Fruit fly (Drosophila melanogaster): ENCODE data around the gene CG4186.

The CG4186 gene

dm6 chr3L:20796757-20797156 lies 27.4 kb downstream of the CG4186 start:
- TF ChIP-seq CTCF (optimal IDR thresholded peaks at IDR 0.05) (no peak), CG8478 (optimal IDR thresholded peaks at IDR 0.05) (no peak)

DNA sequence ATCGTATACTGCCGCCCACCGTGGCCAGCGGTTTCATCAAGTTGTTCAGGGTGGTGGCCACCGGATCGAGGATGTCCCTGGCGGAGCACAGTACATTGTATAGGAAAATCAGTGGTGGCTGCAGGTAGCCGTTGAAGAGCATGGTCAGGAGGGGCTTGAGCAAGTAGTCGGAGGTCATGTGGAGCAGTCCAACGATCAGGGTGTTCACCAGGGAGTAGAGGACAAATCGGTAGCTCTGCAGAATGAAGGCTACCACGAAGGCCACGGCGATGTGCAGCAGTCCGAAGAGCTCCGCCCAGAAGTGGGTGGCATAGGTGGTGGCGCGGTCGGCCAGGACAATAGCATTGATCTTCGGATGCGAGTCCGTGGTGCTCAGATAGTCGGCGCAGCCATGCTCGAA lies 28.0 kb downstream of the CG4186 start:
- no peak for TF ChIP-seq CTCF (optimal IDR thresholded peaks at IDR 0.05)
- TF ChIP-seq CG8478 (optimal IDR thresholded peaks at IDR 0.05): no peak

DNA sequence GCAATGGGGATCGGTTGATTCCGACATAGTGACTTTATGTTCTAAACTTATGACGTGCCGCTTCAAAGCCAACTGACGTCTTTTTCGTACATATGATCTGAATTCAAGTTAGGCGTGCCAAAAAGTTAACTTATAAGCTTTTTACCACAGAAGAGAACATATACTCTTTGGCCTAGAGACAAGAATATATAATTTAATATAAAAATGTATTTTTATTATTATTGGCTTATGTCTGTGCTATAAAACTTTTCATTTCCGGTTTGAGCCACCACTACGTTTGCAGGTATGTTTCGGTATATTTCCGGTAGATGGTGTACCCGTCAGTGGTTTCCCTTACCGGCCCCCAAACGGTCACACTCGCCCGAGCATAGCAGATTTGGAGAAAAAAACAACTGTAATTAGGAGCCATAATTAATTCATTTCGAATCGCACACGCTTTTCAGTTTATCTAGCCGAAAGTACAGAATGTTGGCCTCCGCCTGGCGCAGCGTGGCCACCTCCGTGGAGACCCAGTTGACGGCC lies 29.0 kb downstream of the CG4186 start, which contains the start of the genes CG3698 and tzn:
CG3698 (minus strand) TSS at position 51 of the 522 bp plus-strand sequence.
tzn (plus strand) TSS at position 321 of the 522 bp plus-strand sequence.
- TF ChIP-seq CTCF (optimal IDR thresholded peaks at IDR 0.05): peak; percentile 86 to 91
- TF ChIP-seq CG8478 (optimal IDR thresholded peaks at IDR 0.05): no peak

dm6 chr3L:20800208-20800607 lies 30.8 kb downstream of the CG4186 start, which contains the start of gene Spc105R:
Gene Spc105R (plus strand): TSS chr3L:20800410.
- TF ChIP-seq CTCF (optimal IDR thresholded peaks at IDR 0.05): peak; percentile 3 to 32
- TF ChIP-seq CG8478 (optimal IDR thresholded peaks at IDR 0.05): no peak

DNA sequence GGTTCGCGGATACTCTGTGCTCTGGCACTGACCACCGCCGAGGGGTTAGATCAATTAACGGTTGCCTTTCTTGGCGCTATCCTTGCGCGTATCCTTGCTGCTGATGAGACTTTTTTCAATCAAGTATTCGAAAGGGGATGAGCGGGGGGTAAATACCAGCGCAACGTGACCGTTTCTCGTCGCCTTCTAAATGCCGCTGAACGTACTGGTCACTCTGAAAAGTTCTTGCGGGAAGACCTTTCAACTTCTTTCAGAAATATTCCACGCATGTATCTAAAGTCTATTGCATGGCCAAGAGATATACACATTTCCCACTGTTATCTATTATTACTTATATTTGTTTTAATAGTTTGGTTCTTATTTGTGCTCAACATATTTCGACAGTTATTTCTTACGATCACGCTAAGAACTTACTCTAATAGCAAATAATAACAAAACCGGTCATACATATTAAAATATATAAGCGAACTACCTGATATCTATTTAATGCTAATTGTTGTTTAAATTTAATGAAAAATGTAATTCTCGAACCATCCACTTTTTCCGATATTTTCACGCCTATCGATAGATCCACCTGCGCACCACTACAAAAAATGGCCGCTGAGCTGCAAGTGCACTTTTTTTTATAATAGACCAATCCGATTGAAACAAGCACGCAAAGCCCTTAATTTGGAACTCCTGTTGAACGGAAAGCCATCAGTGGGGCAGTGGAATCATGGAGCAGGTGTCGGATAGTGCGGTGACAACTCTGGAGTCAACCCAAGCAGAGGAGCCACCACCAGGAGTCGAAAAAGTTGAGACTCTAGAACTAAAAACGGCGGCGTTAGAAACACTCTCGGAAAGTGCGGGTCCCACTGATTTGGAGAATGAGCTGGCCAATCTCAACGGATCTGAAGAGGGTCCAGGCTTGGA lies 40.0 kb downstream of the CG4186 start, which contains the start of the genes CG3634 and HIPP1:
CG3634 (minus strand) TSS at position 185 of the 912 bp plus-strand sequence.
HIPP1 (plus strand) TSS at position 582 of the 912 bp plus-strand sequence.
- no peak for TF ChIP-seq CG8478 (optimal IDR thresholded peaks at IDR 0.05)
- TF ChIP-seq CTCF (optimal IDR thresholded peaks at IDR 0.05): no peak

DNA sequence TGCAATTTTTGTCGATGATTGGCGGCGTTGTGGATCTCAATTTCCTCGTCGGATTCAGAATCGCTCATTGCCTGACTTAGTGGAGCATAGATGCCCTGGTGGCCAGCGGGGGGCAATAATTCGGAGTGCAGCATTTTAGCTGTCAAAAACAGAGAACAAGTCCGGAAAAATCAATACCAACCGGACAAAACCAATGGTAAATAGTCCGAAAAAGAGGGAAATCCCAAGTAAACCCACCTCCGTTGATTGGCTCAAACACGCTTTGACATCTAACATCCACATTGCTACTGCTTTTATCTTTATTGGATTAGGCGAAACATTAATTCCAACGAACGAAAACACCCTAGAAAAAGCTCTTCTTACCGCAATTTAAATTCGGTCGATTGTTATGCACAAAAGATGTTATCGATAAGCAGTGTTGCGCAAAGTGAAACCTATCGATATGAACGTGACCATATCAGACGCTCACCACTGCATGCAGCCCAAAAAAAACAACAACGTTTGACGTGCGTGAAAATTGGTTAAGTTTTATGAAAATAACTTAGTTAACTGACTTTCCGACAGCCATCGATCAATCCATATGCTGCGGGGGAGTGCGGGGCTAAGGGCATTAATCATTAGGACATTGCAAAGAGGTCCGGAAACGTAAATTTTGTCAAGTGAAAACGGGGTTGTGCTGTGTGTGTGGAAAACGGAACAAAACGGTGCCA lies 46.4 kb downstream of the CG4186 start, which contains the start of the genes CG3618 and Pka-R1:
CG3618 (minus strand) TSS at position 410 of the 710 bp plus-strand sequence.
Pka-R1 (plus strand) TSS at position 453 of the 710 bp plus-strand sequence.
- no peak for TF ChIP-seq CTCF (optimal IDR thresholded peaks at IDR 0.05)

DNA sequence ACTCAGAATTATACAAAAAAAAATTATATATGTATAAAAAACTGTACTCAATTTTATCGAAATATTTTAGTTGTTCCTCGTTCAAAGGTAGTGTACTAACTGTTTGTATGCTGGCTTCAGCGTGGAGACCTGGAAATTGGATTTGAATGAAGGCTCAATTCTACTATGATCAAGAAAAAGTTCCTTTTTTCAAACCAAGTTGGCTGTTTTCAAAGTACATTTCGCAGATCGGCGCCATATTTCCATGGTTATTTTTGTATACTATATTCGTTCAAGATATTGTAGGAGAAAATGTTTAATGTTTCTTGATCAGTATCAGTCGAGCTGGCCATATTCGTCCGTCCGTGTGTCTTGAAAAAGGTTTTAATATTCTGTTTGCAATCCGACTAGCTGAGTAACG lies 48.5 kb downstream of the CG4186 start, which contains the start of gene Mst77F:
Mst77F (minus strand) TSS at position 101 of the 400 bp plus-strand sequence.
- TF ChIP-seq CG8478 (optimal IDR thresholded peaks at IDR 0.05): no peak

Data from S2 (cell line).